Fruit fly (Drosophila melanogaster) whole organism, embryonic: Measurements from ENCODE around the gene Sirt6.

Experiments used
- ATbp ChIP-seq: fragments of 200-800 bp; sonication (Bioruptor generic); optimal IDR thresholded peaks from 2 replicates; lab custom pipeline; 2017; ENCODE audit warnings: missing biosample characterization, mild to moderate bottlenecking, missing genetic modification characterization, missing genetic modification reagents
- Asciz ChIP-seq: fragments of 200-800 bp; sonication (Bioruptor generic); optimal IDR thresholded peaks from 2 replicates; lab custom pipeline; 2017; ENCODE audit warnings: missing biosample characterization, mild to moderate bottlenecking, missing genetic modification characterization, missing genetic modification reagents
- B-H2 ChIP-seq: fragments of 200-800 bp; sonication (Bioruptor generic); optimal IDR thresholded peaks from 2 replicates; lab custom pipeline; 2018; ENCODE audit warnings: missing biosample characterization, mild to moderate bottlenecking, missing genetic modification characterization
- BEAF-32 ChIP-seq: fragments of 200-800 bp; sonication (Bioruptor generic); optimal IDR thresholded peaks from 3 replicates; lab custom pipeline; 2017; ENCODE audit warnings: missing biosample characterization, missing genetic modification characterization, mild to moderate bottlenecking, moderate library complexity, missing genetic modification reagents
- BtbVII ChIP-seq: fragments of 200-800 bp; sonication (Bioruptor generic); optimal IDR thresholded peaks from 3 replicates; lab custom pipeline; 2017; ENCODE audit warnings: missing biosample characterization, mild to moderate bottlenecking, missing genetic modification characterization
- CG10274 ChIP-seq: fragments of 200-800 bp; sonication (Bioruptor generic); optimal IDR thresholded peaks from 3 replicates; lab custom pipeline; 2017; ENCODE audit warnings: missing biosample characterization, mild to moderate bottlenecking, missing genetic modification characterization
- CG11723 ChIP-seq: fragments of 200-800 bp; sonication (Bioruptor generic); optimal IDR thresholded peaks from 2 replicates; lab custom pipeline; 2017; ENCODE audit warnings: missing biosample characterization, mild to moderate bottlenecking, missing genetic modification characterization
- CG12744 ChIP-seq: fragments of 200-800 bp; sonication (Bioruptor generic); optimal IDR thresholded peaks from 2 replicates; lab custom pipeline; 2016; ENCODE audit warnings: missing biosample characterization, missing genetic modification characterization
- CG13287 ChIP-seq: fragments of 200-800 bp; sonication (Bioruptor generic); IDR thresholded peaks from 2 replicates; pipeline ENCODE4 v1.3.6; 2022; ENCODE audit warnings: missing biosample characterization, missing genetic modification characterization; ENCODE audit not compliant: partially characterized antibody
- CG13894 ChIP-seq: fragments of 200-800 bp; sonication (Bioruptor generic); optimal IDR thresholded peaks from 3 replicates; lab custom pipeline; 2018; ENCODE audit warnings: missing biosample characterization, mild to moderate bottlenecking, missing genetic modification characterization, moderate library complexity
- CG14050 ChIP-seq: fragments of 200-800 bp; sonication (Bioruptor generic); IDR thresholded peaks from 3 replicates; pipeline ENCODE4 v1.3.6; 2022; ENCODE audit warnings: missing biosample characterization, missing genetic modification characterization
- CG14710 ChIP-seq: fragments of 200-800 bp; sonication (Bioruptor generic); optimal IDR thresholded peaks from 3 replicates; lab custom pipeline; 2019; ENCODE audit warnings: missing biosample characterization, mild to moderate bottlenecking, missing genetic modification characterization, moderate library complexity
- CG15601 ChIP-seq: fragments of 200-800 bp; sonication (Bioruptor generic); optimal IDR thresholded peaks from 3 replicates; lab custom pipeline; 2019; ENCODE audit warnings: missing biosample characterization, mild to moderate bottlenecking, missing genetic modification characterization, moderate library complexity
- CG16815 ChIP-seq: fragments of 200-800 bp; sonication (Bioruptor generic); optimal IDR thresholded peaks from 3 replicates; lab custom pipeline; 2017; ENCODE audit warnings: missing biosample characterization, mild to moderate bottlenecking, missing genetic modification characterization
- CG17829 ChIP-seq: fragments of 200-800 bp; optimal IDR thresholded peaks from 2 replicates; lab custom pipeline; 2019; ENCODE audit warnings: missing biosample characterization, mild to moderate bottlenecking, missing genetic modification characterization, moderate library complexity
- CG32767 ChIP-seq: fragments of 200-800 bp; sonication (Bioruptor generic); IDR thresholded peaks from 2 replicates; pipeline ENCODE4 v1.3.6; 2022; ENCODE audit warnings: missing biosample characterization, missing genetic modification characterization
- CG33557 ChIP-seq: fragments of 200-800 bp; sonication (Bioruptor generic); optimal IDR thresholded peaks from 2 replicates; lab custom pipeline; 2019; ENCODE audit warnings: missing biosample characterization, mild to moderate bottlenecking, missing genetic modification characterization, moderate library complexity
- CG3995 ChIP-seq: fragments of 200-800 bp; sonication (Bioruptor generic); optimal IDR thresholded peaks from 3 replicates; lab custom pipeline; 2016; ENCODE audit warnings: missing biosample characterization, missing genetic modification characterization
- CG4424 ChIP-seq: fragments of 200-800 bp; sonication (Bioruptor generic); optimal IDR thresholded peaks from 3 replicates; lab custom pipeline; 2016; ENCODE audit warnings: missing biosample characterization, missing genetic modification characterization
- CG5245 ChIP-seq: fragments of 200-800 bp; sonication (Bioruptor generic); optimal IDR thresholded peaks from 3 replicates; lab custom pipeline; 2016; ENCODE audit warnings: missing biosample characterization, missing genetic modification characterization
- CG6254 ChIP-seq: fragments of 200-800 bp; sonication (Bioruptor generic); optimal IDR thresholded peaks from 3 replicates; lab custom pipeline; 2017; ENCODE audit warnings: mild to moderate bottlenecking, missing biosample characterization, missing genetic modification reagents, missing genetic modification characterization
- CG6683 ChIP-seq: fragments of 200-800 bp; sonication (Bioruptor generic); optimal IDR thresholded peaks from 2 replicates; lab custom pipeline; 2017; ENCODE audit warnings: missing biosample characterization, mild to moderate bottlenecking, missing genetic modification characterization, missing genetic modification reagents
- CG7928 ChIP-seq: fragments of 200-800 bp; sonication (Bioruptor generic); optimal IDR thresholded peaks from 2 replicates; lab custom pipeline; 2017; ENCODE audit warnings: missing biosample characterization, mild to moderate bottlenecking, missing genetic modification characterization
- CG8281 ChIP-seq: fragments of 200-800 bp; sonication (Bioruptor generic); optimal IDR thresholded peaks from 2 replicates; lab custom pipeline; 2018; ENCODE audit warnings: missing biosample characterization, mild to moderate bottlenecking, missing genetic modification characterization, moderate library complexity
- CG8944 ChIP-seq: fragments of 200-800 bp; sonication (Bioruptor generic); optimal IDR thresholded peaks from 3 replicates; lab custom pipeline; 2016; ENCODE audit warnings: missing biosample characterization, missing genetic modification characterization
- CG9797 ChIP-seq: fragments of 200-800 bp; sonication (Bioruptor generic); optimal IDR thresholded peaks from 3 replicates; lab custom pipeline; 2018; ENCODE audit warnings: missing biosample characterization, mild to moderate bottlenecking, missing genetic modification characterization
- D ChIP-seq, 2 experiments: fragments of 200-800 bp in 1 of 2; fragments of >200 bp in 1 of 2; sonication (Bioruptor generic) in 1 of 2; optimal IDR thresholded peaks; 2 replicates in 1 of 2; 3 replicates in 1 of 2; lab custom pipeline; 2017; ENCODE audit warnings: mild to moderate bottlenecking in 1 of 2, missing biosample characterization in 1 of 2, missing genetic modification characterization in 1 of 2, missing genetic modification reagents in 1 of 2
- Dek ChIP-seq: fragments of 200-800 bp; sonication (Bioruptor generic); optimal IDR thresholded peaks from 3 replicates; lab custom pipeline; 2019; ENCODE audit warnings: missing biosample characterization, mild to moderate bottlenecking, missing genetic modification characterization, moderate library complexity
- Doc2 ChIP-seq: fragments of 200-800 bp; sonication (Bioruptor generic); IDR thresholded peaks from 2 replicates; pipeline ENCODE4 v1.3.6; 2022; ENCODE audit warnings: missing biosample characterization, missing genetic modification characterization
- Lim3 ChIP-seq: fragments of 200-800 bp; sonication (Bioruptor generic); IDR thresholded peaks from 2 replicates; pipeline ENCODE4 v1.3.6; 2022; ENCODE audit warnings: missing biosample characterization, missing genetic modification characterization
- Rx ChIP-seq: fragments of 200-800 bp; sonication (Bioruptor generic); IDR thresholded peaks from 2 replicates; pipeline ENCODE4 v1.3.6; 2022; ENCODE audit warnings: missing biosample characterization, missing genetic modification characterization
- Scr ChIP-seq: fragments of 200-800 bp; sonication (Bioruptor generic); IDR thresholded peaks from 2 replicates; pipeline ENCODE4 v1.3.6; 2022; ENCODE audit warnings: missing biosample characterization, missing genetic modification characterization; ENCODE audit not compliant: partially characterized antibody
- Trl ChIP-seq, 3 experiments: fragments of >200 bp in 2 of 3; fragments of 200-800 bp in 1 of 3; sonication (Bioruptor generic) in 1 of 3; optimal IDR thresholded peaks; 2 replicates in 1 of 3; 3 replicates in 2 of 3; lab custom pipeline; 2016 to 2017; ENCODE audit warnings: missing biosample characterization in 1 of 3, missing genetic modification characterization in 1 of 3
- al ChIP-seq: fragments of 200-800 bp; sonication (Bioruptor generic); IDR thresholded peaks from 2 replicates; pipeline ENCODE4 v1.3.6; 2022; ENCODE audit warnings: missing biosample characterization, missing genetic modification characterization
- ash1 ChIP-seq: fragments of 200-800 bp; sonication (Bioruptor generic); optimal IDR thresholded peaks from 2 replicates; lab custom pipeline; 2018; ENCODE audit warnings: missing biosample characterization, mild to moderate bottlenecking, missing genetic modification characterization
- btn ChIP-seq: fragments of 200-800 bp; sonication (Bioruptor generic); optimal IDR thresholded peaks from 2 replicates; lab custom pipeline; 2016; ENCODE audit warnings: missing biosample characterization, missing genetic modification characterization
- chif ChIP-seq, 2 experiments: fragments of 200-800 bp; sonication (Bioruptor generic); optimal IDR thresholded peaks; 3 replicates each; lab custom pipeline; 2016; ENCODE audit warnings: missing biosample characterization in 2 of 2, missing genetic modification characterization in 2 of 2
- dmrt99B ChIP-seq: fragments of 200-800 bp; sonication (Bioruptor generic); optimal IDR thresholded peaks from 2 replicates; lab custom pipeline; 2018; ENCODE audit warnings: missing biosample characterization, mild to moderate bottlenecking, missing genetic modification characterization, moderate library complexity
- fd3F ChIP-seq: fragments of 200-800 bp; sonication (Bioruptor generic); optimal IDR thresholded peaks from 2 replicates; lab custom pipeline; 2018; ENCODE audit warnings: missing biosample characterization, mild to moderate bottlenecking, missing genetic modification characterization, moderate library complexity
- fd64A ChIP-seq: fragments of 200-800 bp; sonication (Bioruptor generic); optimal IDR thresholded peaks from 3 replicates; lab custom pipeline; 2018; ENCODE audit warnings: missing biosample characterization, mild to moderate bottlenecking, missing genetic modification characterization
- grau ChIP-seq: fragments of 200-800 bp; optimal IDR thresholded peaks from 3 replicates; lab custom pipeline; 2019; ENCODE audit warnings: missing biosample characterization, mild to moderate bottlenecking, missing genetic modification characterization, moderate library complexity
- nau ChIP-seq: fragments of 200-800 bp; sonication (Bioruptor generic); optimal IDR thresholded peaks from 3 replicates; lab custom pipeline; 2017; ENCODE audit warnings: missing biosample characterization, mild to moderate bottlenecking, missing genetic modification characterization, missing genetic modification reagents
- pfk ChIP-seq: fragments of 200-800 bp; sonication (Bioruptor generic); optimal IDR thresholded peaks from 2 replicates; lab custom pipeline; 2018; ENCODE audit warnings: missing biosample characterization, mild to moderate bottlenecking, missing genetic modification characterization, moderate library complexity
- repo ChIP-seq: fragments of 200-800 bp; sonication (Bioruptor generic); optimal IDR thresholded peaks from 2 replicates; lab custom pipeline; 2016; ENCODE audit warnings: missing biosample characterization, missing genetic modification characterization
- run ChIP-seq: fragments of 200-800 bp; sonication (Bioruptor generic); optimal IDR thresholded peaks from 3 replicates; lab custom pipeline; 2018; ENCODE audit warnings: missing biosample characterization, mild to moderate bottlenecking, missing genetic modification characterization
- sob ChIP-seq: fragments of 200-800 bp; sonication (Bioruptor generic); IDR thresholded peaks from 2 replicates; pipeline ENCODE4 v1.3.6; 2022; ENCODE audit warnings: missing biosample characterization, missing genetic modification characterization
- ssp ChIP-seq: fragments of 200-800 bp; sonication (Bioruptor generic); IDR thresholded peaks from 2 replicates; pipeline ENCODE4 v1.3.6; 2022; ENCODE audit warnings: missing biosample characterization, missing genetic modification characterization
- vnd ChIP-seq: fragments of 200-800 bp; sonication (Bioruptor generic); IDR thresholded peaks from 3 replicates; pipeline ENCODE4 v1.3.6; 2022; ENCODE audit warnings: missing biosample characterization, missing genetic modification characterization; ENCODE audit not compliant: partially characterized antibody
- zf30C ChIP-seq: fragments of 200-800 bp; sonication (Bioruptor generic); optimal IDR thresholded peaks from 3 replicates; lab custom pipeline; 2018; ENCODE audit warnings: missing biosample characterization, mild to moderate bottlenecking, missing genetic modification characterization

The Sirt6 gene

dm6 chr3R:10261800-10262199 is at the start of gene Sirt6, which contains the start of gene pont (continued):
- TF ChIP-seq repo (GFP tag; lab: Kevin White, UChicago) (no peak), Asciz (GFP tag; lab: Kevin White, UChicago) (peak; percentile 92), CG11723 (peak; percentile 80), CG4424 (peak; percentile 93), zf30C (GFP tag; lab: Kevin White, UChicago) (peak; percentile 77), BEAF-32 (GFP tag; lab: Kevin White, UChicago) (peak; percentile 26), CG12744 (GFP tag; lab: Kevin White, UChicago) (peak; percentile 53), sob (GFP tag; lab: Robert Waterston, UW) (no peak), CG14710 (peak; percentile 99), CG3995 (peak; percentile 34), Dek (peak; percentile 96), al (GFP tag; lab: Robert Waterston, UW) (no peak), btn (GFP tag; lab: Kevin White, UChicago) (no peak), CG6254 (GFP tag; lab: Kevin White, UChicago) (peak; percentile 81), CG8281 (tag; lab: Kevin White, UChicago) (peak; percentile 85), CG9797 (GFP tag; lab: Kevin White, UChicago) (peak; percentile 78), dmrt99B (peak; percentile 96), D (optimal IDR thresholded peaks at IDR 0.05; lab: Kevin White, UChicago) (no peak), D (GFP tag; optimal IDR thresholded peaks at IDR 0.05; lab: Kevin White, UChicago) (peak; percentile 91), chif (GFP tag; optimal IDR thresholded peaks at IDR 0.05; lab: Kevin White, UChicago) (peak; percentile 39 to 59), CG7928 (GFP tag; lab: Kevin White, UChicago) (peak; percentile 54), CG6683 (peak; percentile 84), CG15601 (tag; lab: Kevin White, UChicago) (peak; percentile 95), CG17829 (peak; percentile 98), B-H2 (GFP tag; lab: Kevin White, UChicago) (peak; percentile 75), pfk (GFP tag; lab: Kevin White, UChicago) (no peak), CG5245 (GFP tag; lab: Kevin White, UChicago) (peak; percentile 84), Lim3 (GFP tag; lab: Robert Waterston, UW) (no peak), vnd (no peak), Doc2 (GFP tag; lab: Robert Waterston, UW) (no peak), ash1 (GFP tag; lab: Kevin White, UChicago) (peak; percentile 7), ssp (GFP tag; lab: Robert Waterston, UW) (no peak), Scr (GFP tag; lab: Robert Waterston, UW) (no peak), grau (tag; lab: Kevin White, UChicago) (peak; percentile 96), Rx (GFP tag; lab: Robert Waterston, UW) (no peak), CG32767 (GFP tag; lab: Robert Waterston, UW) (no peak), ATbp (GFP tag; lab: Kevin White, UChicago) (peak; percentile 92), fd64A (GFP tag; lab: Kevin White, UChicago) (no peak), CG13287 (GFP tag; lab: Robert Waterston, UW) (no peak), CG16815 (GFP tag; lab: Kevin White, UChicago) (peak; percentile 93), CG33557 (GFP tag; lab: Kevin White, UChicago) (peak; percentile 93), CG8944 (GFP tag; lab: Kevin White, UChicago) (peak; percentile 55), nau (peak; percentile 74), Trl (optimal IDR thresholded peaks at IDR 0.05; lab: Kevin White, UChicago) (no peak), Trl (GFP tag; optimal IDR thresholded peaks at IDR 0.05; lab: Kevin White, UChicago) (peak; percentile 57), run (tag; lab: Kevin White, UChicago) (peak; percentile 86), CG14050 (no peak), BtbVII (peak; percentile 83), CG13894 (tag; lab: Kevin White, UChicago) (peak; percentile 93), CG10274 (peak; percentile 32), fd3F (GFP tag; lab: Kevin White, UChicago) (peak; percentile 97)
